Worm (Caenorhabditis elegans): ENCODE results near the gene C01G10.9.
"Not testable (repeated sequence)": the region's sequence is repeated elsewhere in the genome, so short reads cannot be mapped to it uniquely, and the experiment has no call there.

C01G10.9 gene

ce11 chrV:15125162-15125561 lies 42.8 kb downstream of the C01G10.9 start, which contains the start of gene ugt-30:
TSS of gene ugt-30 (minus strand) at chrV:15125262.
- not testable (repeated sequence) for TF ChIP-seq unc-55 (GFP tag; optimal IDR thresholded peaks at IDR 0.05); nhr-232 (tag; optimal IDR thresholded peaks at IDR 0.05); hlh-8 (tag; optimal IDR thresholded peaks at IDR 0.05)

- TF ChIP-seq tbx-7 (tag; optimal IDR thresholded peaks at IDR 0.05) (no peak), sdc-2 (tag; optimal IDR thresholded peaks at IDR 0.05) (no peak), K02D7.2 (tag; optimal IDR thresholded peaks at IDR 0.05) (no peak), ztf-16 (tag; optimal IDR thresholded peaks at IDR 0.05) (no peak), hlh-6 (tag; optimal IDR thresholded peaks at IDR 0.05) (no peak), ttx-3 (tag; optimal IDR thresholded peaks at IDR 0.05) (no peak), syd-9 (tag; optimal IDR thresholded peaks at IDR 0.05) (no peak), ets-4 (tag; optimal IDR thresholded peaks at IDR 0.05) (no peak), eyg-1 (tag; optimal IDR thresholded peaks at IDR 0.05) (no peak), ceh-31 (tag; optimal IDR thresholded peaks at IDR 0.05) (no peak), ahr-1 (tag; optimal IDR thresholded peaks at IDR 0.05) (no peak), pha-4 (tag; optimal IDR thresholded peaks at IDR 0.05) (no peak), Y22D7AL.16 (tag; optimal IDR thresholded peaks at IDR 0.05) (no peak), ceh-34 (tag; optimal IDR thresholded peaks at IDR 0.05) (no peak), pha-2 (tag; optimal IDR thresholded peaks at IDR 0.05) (no peak), elt-2 (tag; optimal IDR thresholded peaks at IDR 0.05) (no peak), fkh-10 (GFP tag; optimal IDR thresholded peaks at IDR 0.05) (no peak), che-1 (tag; optimal IDR thresholded peaks at IDR 0.05) (no peak)
These were observed 45.1 kb downstream of the C01G10.9 start, which contains the start of gene srj-27 for ce11 chrV:15127413-15127812. TSS of gene srj-27 (minus strand) at chrV:15127513.

ce11 chrV:15127955-15128354 lies 45.6 kb downstream of the C01G10.9 start, which contains the start of gene srr-7:
TSS of gene srr-7 (plus strand) at chrV:15128255.
- TF ChIP-seq ceh-2 (tag; optimal IDR thresholded peaks at IDR 0.05) (no peak), nhr-232 (tag; optimal IDR thresholded peaks at IDR 0.05) (no peak), C38D4.7 (GFP tag; optimal IDR thresholded peaks at IDR 0.05) (no peak), ceh-14 (tag; optimal IDR thresholded peaks at IDR 0.05) (no peak), eyg-1 (tag; optimal IDR thresholded peaks at IDR 0.05) (no peak)

- TF ChIP-seq pros-1 (tag; optimal IDR thresholded peaks at IDR 0.05) = no peak
- no peak for TF ChIP-seq pat-9 (tag; optimal IDR thresholded peaks at IDR 0.05)
- no peak for TF ChIP-seq ceh-2 (tag; optimal IDR thresholded peaks at IDR 0.05)
- TF ChIP-seq ceh-45 (GFP tag; IDR thresholded peaks at IDR 0.05) = no peak
- no peak for TF ChIP-seq hlh-6 (tag; optimal IDR thresholded peaks at IDR 0.05)
- no peak for TF ChIP-seq lim-6 (tag; optimal IDR thresholded peaks at IDR 0.05)
- TF ChIP-seq ttx-3 (tag; optimal IDR thresholded peaks at IDR 0.05) = no peak
- no peak for TF ChIP-seq nhr-232 (tag; optimal IDR thresholded peaks at IDR 0.05)
- no peak for TF ChIP-seq tbx-7 (tag; optimal IDR thresholded peaks at IDR 0.05)
- no peak for TF ChIP-seq ceh-30 (tag; optimal IDR thresholded peaks at IDR 0.05)
- TF ChIP-seq dve-1 (tag; optimal IDR thresholded peaks at IDR 0.05) = no peak
These were observed 50.1 kb downstream of the C01G10.9 start, which contains the start of gene str-171 for ce11 chrV:15132423-15132822. TSS of gene str-171 (minus strand) at chrV:15132523.

All from whole organism, late embryonic.